Fruit fly (Drosophila melanogaster): ENCODE data around the gene alien.

- no peak for TF ChIP-seq usp (GFP tag; optimal IDR thresholded peaks at IDR 0.05)
- TF ChIP-seq Hnf4 (GFP tag; optimal IDR thresholded peaks at IDR 0.05) = no peak
- no peak for TF ChIP-seq dl (GFP tag; optimal IDR thresholded peaks at IDR 0.05; ENCODE audit: insufficient read depth in 1 of 2, partially characterized antibody in 2 of 2)
- TF ChIP-seq psq (GFP tag; optimal IDR thresholded peaks at IDR 0.05) = no peak
These were observed 13.1 kb upstream of the alien start, which contains the start of gene CG9568 for dm6 chr2L:9010267-9010666.

Data from whole organism, wandering third instar larva.